Worm (Caenorhabditis elegans) whole organism, L4/young adult: ENCODE results near the gene Y32B12B.2.

Experiments
- W03F9.2 ChIP-seq: fragments of 150-350 bp; optimal IDR thresholded peaks from 2 replicates; lab custom pipeline; 2014; ENCODE audit warnings: missing biosample characterization, missing genetic modification characterization
- dao-5 ChIP-seq: sonication (generic microtip); optimal IDR thresholded peaks from 2 replicates; lab custom pipeline; 2016; ENCODE audit warnings: missing genotype, missing genetic modification characterization, moderate library complexity, missing compliant biosample characterization
- him-1 ChIP-seq: sonication (generic microtip); optimal IDR thresholded peaks from 2 replicates; lab custom pipeline; 2016; ENCODE audit warnings: missing genotype, missing genetic modification reagents, missing genetic modification characterization, missing compliant biosample characterization

DNA sequence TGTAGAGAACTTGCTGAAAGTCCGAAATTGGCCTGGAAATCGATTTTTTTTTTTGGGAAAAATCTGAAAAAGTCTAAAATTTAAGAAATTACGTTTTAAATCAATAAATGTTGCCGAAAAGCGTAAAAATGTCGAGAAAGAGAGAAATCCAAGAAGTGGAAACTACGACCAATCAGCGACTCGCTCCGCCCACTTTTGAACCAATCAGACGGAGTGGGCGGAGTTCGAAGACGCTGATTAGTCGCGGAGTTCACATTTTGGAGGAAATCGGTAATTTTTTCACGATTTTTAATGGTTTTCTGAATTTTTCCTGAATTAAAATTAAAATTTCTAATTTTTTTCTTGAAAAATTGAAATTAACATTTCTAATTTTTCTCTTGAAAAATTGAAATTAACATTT is 1.5 kb downstream of the Y32B12B.2 start:
- TF ChIP-seq W03F9.2 (no peak), him-1 (tag; lab: Kevin White, UChicago) (no peak), dao-5 (no peak)
